Fruit fly (Drosophila melanogaster): ENCODE data around the gene Cad86C.

Gene Cad86C

dm6 chr3R:10886462-10887315 lies 59.8 kb downstream of the Cad86C start (continued):
- TF ChIP-seq phol (tag; optimal IDR thresholded peaks at IDR 0.05) (peak; percentile 84), CG11093 (GFP tag; IDR thresholded peaks at IDR 0.05) (0 out of 3 replicates have a peak, but pooled peaks have one; percentile 51), tin (GFP tag; optimal IDR thresholded peaks at IDR 0.05) (peak; percentile 83), odd (GFP tag; optimal IDR thresholded peaks at IDR 0.05) (peak; percentile 94), CG10431 (GFP tag; optimal IDR thresholded peaks at IDR 0.05) (peak; percentile 49), Atf-2 (GFP tag; optimal IDR thresholded peaks at IDR 0.05) (peak; percentile 82), peb (GFP tag; IDR thresholded peaks at IDR 0.05) (peak; percentile 79), TFAM (GFP tag; optimal IDR thresholded peaks at IDR 0.05) (peak; percentile 29), CG7372 (GFP tag; IDR thresholded peaks at IDR 0.05) (peak; percentile 84), her (GFP tag; optimal IDR thresholded peaks at IDR 0.05) (peak; percentile 81), CG31365 (tag; optimal IDR thresholded peaks at IDR 0.05) (peak; percentile 12), klu (GFP tag; IDR thresholded peaks at IDR 0.05) (peak; percentile 77; the same call in 1 of the 2 replicates), rib (GFP tag; IDR thresholded peaks at IDR 0.05) (peak; percentile 81), corto (GFP tag; optimal IDR thresholded peaks at IDR 0.05) (peak; percentile 80), ken (GFP tag; IDR thresholded peaks at IDR 0.05) (peak; percentile 43; the same call in 1 of the 3 replicates), Rx (GFP tag; IDR thresholded peaks at IDR 0.05) (peak; percentile 55; the same call in 1 of the 2 replicates), MBD-R2 (GFP tag; IDR thresholded peaks at IDR 0.05) (peak; percentile 72; the same call in 1 of the 2 replicates)

- no peak for TF ChIP-seq CG17361 (GFP tag; IDR thresholded peaks at IDR 0.05)
- TF ChIP-seq exex (tag; optimal IDR thresholded peaks at IDR 0.05) = peak; percentile 79
- TF ChIP-seq Trl (optimal IDR thresholded peaks at IDR 0.05) = peak in 1 of 2 experiments; percentile 2
- TF ChIP-seq Trl (GFP tag; optimal IDR thresholded peaks at IDR 0.05) = no peak
- peak; percentile 67 for TF ChIP-seq ERR (GFP tag; optimal IDR thresholded peaks at IDR 0.05)
- peak; percentile 21 for TF ChIP-seq kay (GFP tag; optimal IDR thresholded peaks at IDR 0.05)
- peak; percentile 33 for TF ChIP-seq B-H2 (GFP tag; optimal IDR thresholded peaks at IDR 0.05)
- TF ChIP-seq sd (tag; optimal IDR thresholded peaks at IDR 0.05) = peak; percentile 6
- no peak for TF ChIP-seq Hsf (GFP tag; optimal IDR thresholded peaks at IDR 0.05)
These were observed 61.4 kb downstream of the Cad86C start for dm6 chr3R:10888300-10888632.

- no peak for TF ChIP-seq CG5953 (GFP tag; IDR thresholded peaks at IDR 0.05)
- TF ChIP-seq dysf (GFP tag; IDR thresholded peaks at IDR 0.05) = peak; percentile 44; the same call in 1 of the 3 replicates
- TF ChIP-seq CG8290 (GFP tag; optimal IDR thresholded peaks at IDR 0.05) = no peak
- peak in 1 of 2 experiments; percentile 65 for TF ChIP-seq CG8290 (tag; optimal IDR thresholded peaks at IDR 0.05)
- TF ChIP-seq tna (GFP tag; IDR thresholded peaks at IDR 0.05; ENCODE audit: partially characterized antibody) = no peak
- peak; percentile 98 for TF ChIP-seq CG10274 (GFP tag; optimal IDR thresholded peaks at IDR 0.05)
- peak; percentile 42 for TF ChIP-seq CrebB (tag; optimal IDR thresholded peaks at IDR 0.05)
- peak; percentile 32 for TF ChIP-seq CG6254 (GFP tag; optimal IDR thresholded peaks at IDR 0.05)
- peak; percentile 44 for TF ChIP-seq D19B (GFP tag; optimal IDR thresholded peaks at IDR 0.05)
- peak; percentile 48 for TF ChIP-seq gro (GFP tag; optimal IDR thresholded peaks at IDR 0.05)
- TF ChIP-seq kah (GFP tag; optimal IDR thresholded peaks at IDR 0.05) = peak; percentile 79
- peak; percentile 75 for TF ChIP-seq CG9932 (GFP tag; IDR thresholded peaks at IDR 0.05)
- TF ChIP-seq run (tag; optimal IDR thresholded peaks at IDR 0.05) = no peak
- peak; percentile 30 for TF ChIP-seq ems (GFP tag; optimal IDR thresholded peaks at IDR 0.05)
- TF ChIP-seq CG8281 (tag; optimal IDR thresholded peaks at IDR 0.05) = no peak
- TF ChIP-seq nom (GFP tag; optimal IDR thresholded peaks at IDR 0.05) = peak; percentile 99
- TF ChIP-seq tin (GFP tag; optimal IDR thresholded peaks at IDR 0.05) = no peak
- peak; percentile 67 for TF ChIP-seq cg (GFP tag; optimal IDR thresholded peaks at IDR 0.05)
- TF ChIP-seq HHEX (GFP tag; optimal IDR thresholded peaks at IDR 0.05) = peak; percentile 2
- TF ChIP-seq Xbp1 (GFP tag; optimal IDR thresholded peaks at IDR 0.05) = peak; percentile 2
- peak; percentile 58 for TF ChIP-seq CG3995 (GFP tag; optimal IDR thresholded peaks at IDR 0.05)
- peak; percentile 80 for TF ChIP-seq Rfx (GFP tag; IDR thresholded peaks at IDR 0.05)
These were observed 62.0 kb downstream of the Cad86C start for dm6 chr3R:10888633-10889519.
